Worm (Caenorhabditis elegans) whole organism, early embryonic: ENCODE data around the gene ZC395.4.

Experiments used
- aly-1 ChIP-seq: sonication (generic microtip); optimal IDR thresholded peaks from 2 replicates; lab custom pipeline; 2016; ENCODE audit warnings: missing genetic modification characterization, missing compliant biosample characterization
- ama-1 ChIP-seq: fragments of 150-350 bp; optimal IDR thresholded peaks from 2 replicates; lab custom pipeline; 2014
- ceh-13 ChIP-seq: fragments of 200-800 bp; sonication (Bioruptor generic); optimal IDR thresholded peaks from 2 replicates; lab custom pipeline; 2018; ENCODE audit warnings: mild to moderate bottlenecking, missing genetic modification characterization, missing compliant biosample characterization
- flt-1 ChIP-seq: fragments of 200-800 bp; sonication (Bioruptor generic); IDR thresholded peaks from 2 replicates; pipeline ENCODE4 v1.3.6; 2022; ENCODE audit warnings: missing genetic modification characterization, missing compliant biosample characterization
- hmbx-1 ChIP-seq: sonication (generic microtip); optimal IDR thresholded peaks from 2 replicates; lab custom pipeline; 2016; ENCODE audit warnings: mild to moderate bottlenecking, missing genetic modification characterization, missing compliant biosample characterization
- pes-1 ChIP-seq: fragments of 200-800 bp; sonication (Bioruptor generic); IDR thresholded peaks from 2 replicates; pipeline ENCODE4 v1.3.6; 2022; ENCODE audit warnings: missing genetic modification reagents, missing genetic modification characterization, missing compliant biosample characterization
- sea-1 ChIP-seq: fragments of 200-800 bp; sonication (Bioruptor generic); conservative IDR thresholded peaks from 2 replicates; pipeline ENCODE4 v1.3.6; 2022; ENCODE audit warnings: missing genetic modification characterization, missing compliant biosample characterization
- tbx-37 ChIP-seq: fragments of 200-800 bp; sonication (Bioruptor generic); conservative IDR thresholded peaks from 2 replicates; pipeline ENCODE4 v1.3.6; 2022; ENCODE audit warnings: missing genetic modification reagents, missing genetic modification characterization, missing compliant biosample characterization

ce11 chrIII:5294281-5294680, 24.4 kb downstream of the ZC395.4 start:
- no peak for TF ChIP-seq pes-1 (GFP tag; lab: Robert Waterston, UW)
- TF ChIP-seq hmbx-1 (tag; lab: Kevin White, UChicago) = no peak
- no peak for TF ChIP-seq ceh-13
- no peak for TF ChIP-seq sea-1 (GFP tag; lab: Robert Waterston, UW)
- no peak for TF ChIP-seq ama-1 (lab: Kevin White, UChicago)
- no peak for TF ChIP-seq aly-1
- TF ChIP-seq flt-1 (GFP tag; lab: Robert Waterston, UW) = no peak
- no peak for TF ChIP-seq tbx-37
